Worm (Caenorhabditis elegans): ENCODE data around the gene F41E6.7.

The F41E6.7 gene

DNA sequence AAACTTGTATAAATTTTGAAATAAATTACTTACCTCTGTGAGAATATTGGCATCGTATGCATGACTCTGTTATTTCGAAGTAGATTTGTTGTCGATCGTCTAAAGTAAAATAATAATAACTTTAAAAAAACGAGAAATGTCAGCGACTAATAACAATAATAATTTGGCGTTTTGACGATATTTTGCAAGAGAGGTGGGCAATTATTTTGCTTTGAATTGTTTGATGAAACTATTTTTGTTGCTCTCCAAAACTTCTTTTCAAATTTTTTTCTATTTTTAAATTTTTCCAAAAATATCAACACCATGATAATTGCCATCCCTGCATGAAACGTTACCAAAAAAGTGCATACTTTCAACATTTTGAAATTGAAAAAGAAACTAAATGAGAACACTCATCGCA, at the start of gene F41E6.7:
Gene F41E6.7, minus strand, starts transcription at position 101 of the 400 bp plus-strand sequence.
- no peak for TF ChIP-seq unc-62 (GFP tag; optimal IDR thresholded peaks at IDR 0.05)

DNA sequence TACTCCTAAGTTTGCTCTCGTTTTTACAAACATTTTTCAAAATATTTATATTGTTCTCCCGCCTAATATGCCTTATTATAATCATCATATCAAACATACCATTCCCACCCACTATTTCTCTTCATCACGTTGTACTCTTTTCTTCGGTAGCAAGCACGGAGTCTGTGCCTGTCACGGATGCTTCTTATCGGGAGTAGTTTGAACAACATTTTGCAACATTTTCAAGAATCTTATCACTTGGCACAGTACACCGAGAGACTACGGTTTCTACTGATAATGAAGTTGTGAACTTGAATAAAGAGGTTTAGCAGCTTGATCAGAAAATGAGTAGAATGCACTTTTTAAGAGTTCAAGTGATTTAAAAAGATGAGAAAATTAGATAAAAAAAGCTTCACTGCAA, 49.2 kb upstream of the F41E6.7 start:
- no peak for TF ChIP-seq unc-62 (GFP tag; optimal IDR thresholded peaks at IDR 0.05)

DNA sequence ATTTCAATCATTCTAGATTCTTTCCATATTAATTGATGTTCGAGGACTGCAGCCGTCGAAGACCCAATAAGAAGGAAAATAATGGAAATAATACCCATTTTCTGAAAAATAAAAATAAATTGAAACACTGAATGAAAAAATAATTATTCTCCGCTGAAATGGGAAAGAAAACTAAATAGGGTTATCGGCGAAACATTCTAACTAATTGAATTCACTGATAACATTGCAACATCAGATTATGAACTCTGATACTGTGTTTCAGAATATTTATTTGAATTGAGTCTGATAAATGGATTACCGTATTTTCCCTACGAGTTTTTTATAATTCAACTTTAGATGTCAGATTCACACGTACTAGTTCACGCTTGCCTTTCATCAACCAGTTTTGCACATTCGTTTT, 44.0 kb upstream of the F41E6.7 start, which contains the start of gene asp-13:
Gene asp-13, minus strand, starts transcription at position 101 of the 400 bp plus-strand sequence.
- no peak for TF ChIP-seq unc-62 (GFP tag; optimal IDR thresholded peaks at IDR 0.05)

DNA sequence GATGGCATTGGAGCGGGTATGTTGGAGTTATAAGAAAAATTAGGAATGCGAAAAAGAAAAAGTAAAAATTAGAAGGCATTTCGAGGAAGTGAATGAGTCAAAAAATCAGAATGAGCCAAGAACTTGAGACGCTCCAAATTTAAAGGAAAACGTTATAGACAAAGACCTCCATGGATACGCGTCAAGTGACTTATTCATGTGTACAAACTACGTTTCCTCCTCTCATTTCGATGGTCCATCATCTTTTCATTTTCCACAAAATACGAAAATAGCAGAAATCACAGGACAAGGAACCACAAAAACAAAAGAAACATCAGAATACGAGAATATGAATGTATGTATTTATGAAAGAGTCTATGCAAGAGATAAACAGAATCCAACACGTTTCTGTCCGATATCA, 42.2 kb upstream of the F41E6.7 start, which contains the start of gene F28A12.3:
Gene F28A12.3, minus strand, starts transcription at position 101 of the 400 bp plus-strand sequence.
- TF ChIP-seq unc-62 (GFP tag; optimal IDR thresholded peaks at IDR 0.05): no peak

DNA sequence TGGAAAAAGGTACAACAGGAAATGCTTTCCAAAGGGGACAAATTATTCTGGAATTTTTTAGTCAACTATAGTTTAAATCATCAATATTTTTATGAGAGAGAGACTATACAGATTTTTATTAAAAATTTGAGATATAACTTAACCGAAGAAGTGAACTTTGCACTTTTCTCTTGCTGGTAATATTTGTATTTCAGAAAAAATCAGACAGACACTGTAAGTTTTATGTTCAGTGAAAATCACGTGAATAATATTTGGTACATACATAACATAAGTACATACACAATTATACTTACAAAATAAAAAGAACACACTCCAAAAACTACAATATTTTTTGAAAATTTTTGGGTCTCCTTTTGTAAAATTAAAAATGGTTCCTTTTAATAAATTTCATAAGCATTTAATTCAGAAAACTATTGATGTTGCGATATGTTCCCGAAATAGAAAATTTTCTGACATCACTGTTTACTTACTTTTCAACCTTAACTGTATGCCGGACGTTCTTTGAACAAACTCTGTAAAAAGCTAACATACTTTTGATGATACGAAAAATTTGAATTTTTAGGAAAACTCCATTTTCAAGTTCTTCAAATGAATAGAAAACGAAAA, 38.7 kb upstream of the F41E6.7 start, which contains the start of the genes F28A12.10 and acd-4:
Gene F28A12.10, minus strand, starts transcription at position 101 of the 606 bp plus-strand sequence.
Gene acd-4, plus strand, starts transcription at position 556 of the 606 bp plus-strand sequence.
- TF ChIP-seq unc-62 (GFP tag; optimal IDR thresholded peaks at IDR 0.05): no peak

DNA sequence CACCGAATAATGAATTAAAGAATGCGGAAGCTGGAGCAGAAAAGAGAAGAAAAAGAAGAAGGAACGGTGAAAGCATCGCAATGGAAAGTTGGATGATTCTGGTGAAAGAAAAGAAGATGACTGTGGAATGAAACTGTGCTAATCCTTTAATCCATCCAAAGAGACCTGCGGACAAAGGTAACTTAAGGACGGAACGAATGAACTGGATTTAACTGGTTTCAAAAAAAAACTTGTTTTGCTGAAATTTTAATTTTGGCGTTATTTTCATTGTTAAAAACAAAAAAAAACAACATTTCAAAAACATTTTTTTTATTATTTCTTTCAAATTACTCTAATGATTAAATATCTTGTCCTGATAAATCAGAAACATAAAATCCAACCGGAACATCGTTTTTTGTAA, 37.8 kb upstream of the F41E6.7 start, which contains the start of gene grl-12:
Gene grl-12, minus strand, starts transcription at position 101 of the 400 bp plus-strand sequence.
- TF ChIP-seq unc-62 (GFP tag; optimal IDR thresholded peaks at IDR 0.05): no peak

DNA sequence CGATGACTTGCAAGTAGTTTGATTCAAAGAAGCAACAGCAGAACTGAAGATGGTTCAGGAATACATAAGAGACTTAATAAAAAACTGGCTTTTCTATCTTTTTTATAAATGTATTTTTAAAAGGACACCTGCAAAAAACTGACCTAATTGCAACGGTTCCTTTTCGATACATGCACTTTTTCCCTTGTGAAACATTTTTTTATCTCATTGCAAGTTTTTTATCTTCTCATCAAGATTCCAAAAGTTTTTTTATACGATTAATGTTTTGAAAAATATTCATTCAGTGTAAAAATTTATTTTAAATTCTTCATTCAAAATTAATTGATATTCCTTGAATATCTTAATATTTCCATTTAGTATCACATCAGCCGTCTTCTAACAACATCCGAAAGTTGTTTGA, 36.5 kb upstream of the F41E6.7 start, which contains the start of gene oac-29:
Gene oac-29, minus strand, starts transcription at position 101 of the 400 bp plus-strand sequence.
- no peak for TF ChIP-seq unc-62 (GFP tag; optimal IDR thresholded peaks at IDR 0.05)

DNA sequence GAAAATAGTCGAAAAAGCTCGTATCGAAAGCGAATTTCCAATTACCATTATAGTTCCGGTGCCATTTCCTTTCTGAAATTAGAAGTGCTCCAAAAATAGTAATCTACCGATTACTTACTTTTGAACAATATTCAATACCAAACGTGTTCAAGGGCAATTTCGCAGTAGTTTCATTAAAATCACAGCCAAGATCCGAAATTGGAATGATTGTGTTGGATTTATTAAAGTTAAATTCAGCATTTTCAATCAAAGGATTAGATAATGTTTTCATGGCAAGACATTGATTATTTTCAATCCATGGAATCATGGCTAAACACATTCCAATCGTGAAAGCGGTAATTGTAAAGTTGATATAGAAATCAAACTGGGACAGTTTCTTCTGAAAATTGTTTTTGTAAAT, 33.7 kb upstream of the F41E6.7 start:
- no peak for TF ChIP-seq unc-62 (GFP tag; optimal IDR thresholded peaks at IDR 0.05)

DNA sequence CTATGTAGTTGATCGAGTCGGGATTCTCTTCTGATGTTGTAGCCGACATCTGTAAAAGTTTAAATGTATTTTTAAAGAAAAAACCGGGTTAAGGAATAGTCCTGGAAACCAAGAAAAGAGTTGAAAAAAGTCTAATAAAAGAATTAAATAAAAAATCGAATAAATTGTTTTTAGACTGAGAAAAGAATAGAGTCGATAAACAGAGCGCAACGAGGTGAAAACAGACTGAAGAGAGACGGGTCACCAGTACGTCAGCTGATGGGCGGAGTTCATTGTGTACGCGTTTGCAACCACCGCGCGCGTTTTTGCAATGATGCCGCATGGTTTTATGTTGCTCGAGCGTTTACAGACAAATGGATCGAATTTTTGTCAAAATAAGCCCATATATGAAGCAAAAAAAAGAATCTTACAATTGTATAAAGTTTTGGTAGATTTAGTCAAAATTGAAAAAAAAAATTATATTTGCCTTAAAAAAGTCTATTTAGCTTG, 32.2 kb upstream of the F41E6.7 start, which contains the start of gene atg-18:
Gene atg-18, minus strand, starts transcription at position 51 of the 489 bp plus-strand sequence.
- no peak for TF ChIP-seq unc-62 (GFP tag; optimal IDR thresholded peaks at IDR 0.05)

DNA sequence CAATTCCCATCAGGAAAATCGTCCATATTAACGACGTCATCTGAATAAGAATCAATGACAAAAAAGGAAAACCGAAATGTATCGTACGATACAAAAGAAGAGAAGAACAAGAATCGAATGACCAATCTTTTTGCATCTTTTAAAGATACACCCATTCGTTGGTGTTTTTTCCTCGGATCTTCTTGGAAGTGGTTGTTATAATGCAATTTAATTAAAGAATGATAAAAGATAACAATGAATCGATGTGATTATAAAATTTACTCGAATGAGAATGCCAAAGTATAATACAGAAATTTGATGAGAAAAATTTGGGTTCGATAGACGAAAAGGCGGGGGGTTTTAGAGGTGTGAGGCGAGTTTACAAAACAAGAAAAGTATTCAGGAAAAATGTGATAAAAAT, 29.9 kb upstream of the F41E6.7 start, which contains the start of gene F41E6.12:
Gene F41E6.12, minus strand, starts transcription at position 101 of the 400 bp plus-strand sequence.
- TF ChIP-seq unc-62 (GFP tag; optimal IDR thresholded peaks at IDR 0.05): no peak

DNA sequence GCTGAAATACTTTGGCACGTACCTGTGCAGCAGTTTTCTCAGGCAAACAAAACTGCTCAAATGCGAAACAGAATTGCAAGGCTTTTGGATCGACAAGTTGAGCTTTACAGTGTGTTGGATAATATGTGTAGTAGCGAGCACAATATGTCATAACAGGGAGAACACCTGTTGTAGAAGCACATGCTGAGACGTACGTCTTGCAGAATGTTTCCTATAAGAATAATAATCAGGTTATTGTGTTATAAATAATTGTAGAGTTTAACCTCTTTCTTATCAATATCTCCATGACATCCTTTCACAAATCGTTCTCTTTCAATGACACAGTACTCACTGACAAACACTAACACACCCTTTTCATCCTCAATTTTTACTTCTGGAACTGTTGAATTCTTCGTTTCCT, 28.5 kb upstream of the F41E6.7 start:
- no peak for TF ChIP-seq unc-62 (GFP tag; optimal IDR thresholded peaks at IDR 0.05)

DNA sequence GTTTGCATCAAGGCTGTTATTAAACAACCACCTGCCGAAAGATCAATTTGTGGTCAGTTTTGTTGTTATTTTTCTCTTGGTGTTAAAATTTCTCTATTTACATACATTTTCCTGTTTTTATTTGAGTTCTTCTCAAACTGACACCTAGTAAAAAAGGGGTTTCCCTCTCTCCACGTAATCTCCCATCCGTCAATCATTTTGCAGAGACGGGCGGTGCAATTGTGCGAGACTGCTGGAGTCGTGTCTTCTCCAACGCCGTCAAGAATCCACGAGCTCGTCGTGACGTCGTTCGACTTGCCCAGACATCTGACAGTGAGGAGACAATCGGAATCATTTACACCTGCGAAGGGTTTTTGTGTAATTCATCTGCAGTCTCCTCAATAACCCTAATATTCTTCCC, 27.3 kb upstream of the F41E6.7 start:
- no peak for TF ChIP-seq unc-62 (GFP tag; optimal IDR thresholded peaks at IDR 0.05)

DNA sequence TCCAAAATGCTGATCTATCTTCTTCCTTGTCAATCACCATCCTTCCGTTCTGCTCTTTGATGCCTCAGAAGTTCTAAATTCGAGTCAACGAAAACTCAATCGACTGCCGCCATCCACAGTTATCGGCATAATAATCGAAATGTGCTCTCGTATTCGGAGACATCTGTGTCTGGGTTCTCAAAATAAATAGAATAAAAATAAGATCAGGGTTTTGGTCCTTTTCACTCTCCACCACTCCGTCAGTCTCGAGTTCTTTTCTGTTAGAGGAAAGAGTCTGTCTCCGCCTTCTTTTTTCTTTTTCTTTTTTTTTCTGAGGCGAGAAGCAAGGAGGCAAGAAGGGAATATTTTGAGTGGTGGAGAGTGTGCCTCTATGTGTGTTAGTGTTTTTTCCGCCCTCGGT, 24.7 kb upstream of the F41E6.7 start, which contains the start of gene F41E6.17:
Gene F41E6.17, plus strand, starts transcription at position 348 of the 400 bp plus-strand sequence.
- no peak for TF ChIP-seq unc-62 (GFP tag; optimal IDR thresholded peaks at IDR 0.05)

DNA sequence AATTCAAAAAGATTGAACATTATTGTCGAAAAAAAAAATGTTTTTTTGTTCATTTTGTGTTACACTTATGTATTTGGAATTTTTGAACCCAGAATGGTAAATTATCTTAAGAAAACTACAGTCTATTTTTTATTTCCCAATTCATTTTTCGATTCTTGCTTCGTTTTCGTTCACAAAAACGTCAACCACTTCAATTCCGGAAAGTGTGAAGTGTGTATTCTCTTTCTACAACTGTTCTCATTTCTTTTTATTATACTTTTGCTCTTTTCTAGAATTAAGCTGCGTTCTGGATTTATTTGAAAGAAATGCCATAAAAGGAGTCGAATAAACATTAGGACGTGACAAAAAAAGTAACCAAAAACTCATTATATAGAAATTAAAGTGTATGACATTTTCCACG, 23.2 kb upstream of the F41E6.7 start, which contains the start of gene F41E6.1:
Gene F41E6.1, plus strand, starts transcription at position 301 of the 400 bp plus-strand sequence.
- TF ChIP-seq unc-62 (GFP tag; optimal IDR thresholded peaks at IDR 0.05): no peak

DNA sequence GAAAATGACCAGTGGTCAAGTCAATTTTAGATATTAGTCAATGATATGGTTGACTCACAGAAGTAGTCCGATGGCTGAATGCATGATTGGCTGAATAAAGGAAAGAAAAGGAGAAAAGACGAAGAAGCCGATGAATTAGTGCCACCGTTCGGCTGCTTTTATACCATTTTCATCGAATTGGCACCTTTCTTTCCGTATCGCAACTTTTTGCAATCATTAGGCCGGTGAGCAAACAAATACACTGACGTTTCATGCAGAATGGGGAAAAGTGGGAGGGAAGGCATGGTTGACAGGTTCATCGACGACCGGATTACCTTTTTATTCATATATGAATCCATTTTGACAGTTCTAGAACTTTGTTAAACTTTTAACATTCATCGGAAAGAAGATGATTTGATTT, 22.1 kb upstream of the F41E6.7 start, which contains the start of gene idpc-2:
Gene idpc-2, minus strand, starts transcription at position 101 of the 400 bp plus-strand sequence.
- TF ChIP-seq unc-62 (GFP tag; optimal IDR thresholded peaks at IDR 0.05): no peak

DNA sequence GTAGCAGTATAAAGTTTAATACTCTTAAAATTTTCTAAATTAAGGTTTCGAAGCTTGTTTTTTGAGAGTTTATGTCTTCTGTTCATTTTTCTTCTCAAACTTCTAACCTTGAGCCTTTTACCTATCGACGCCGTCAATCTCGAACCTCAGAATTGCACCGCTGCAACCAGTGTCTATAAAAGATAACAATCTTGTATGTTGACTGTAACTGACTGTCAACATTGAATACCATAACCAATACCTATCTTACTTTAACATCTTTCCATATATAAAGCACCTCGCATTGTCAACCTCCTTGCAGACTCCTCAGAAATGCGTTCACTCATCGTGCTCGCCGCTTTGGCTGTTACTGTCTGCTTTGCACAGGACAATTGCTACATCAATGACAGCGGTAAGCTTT, 19.6 kb upstream of the F41E6.7 start, which contains the start of gene grd-5:
Gene grd-5, plus strand, starts transcription at position 295 of the 400 bp plus-strand sequence.
- TF ChIP-seq unc-62 (GFP tag; optimal IDR thresholded peaks at IDR 0.05): no peak

DNA sequence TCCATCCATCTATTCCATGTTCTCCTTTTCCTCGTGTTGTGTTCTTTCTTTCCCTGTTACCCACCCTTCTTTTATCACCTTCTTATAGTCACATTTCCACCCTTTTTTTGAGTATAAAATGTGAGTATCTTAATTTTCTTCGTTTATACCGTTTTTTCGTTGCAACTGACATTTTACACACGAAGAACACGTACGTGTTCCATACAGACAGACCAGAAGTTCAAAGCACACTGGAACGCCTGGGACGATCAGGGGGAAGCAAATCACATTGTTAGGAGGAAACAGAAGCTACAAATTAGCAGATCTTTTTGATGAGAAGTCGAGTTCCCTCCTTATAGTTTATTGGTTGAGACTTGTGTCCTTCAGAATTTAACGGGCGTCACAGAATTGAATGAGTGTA, 16.6 kb upstream of the F41E6.7 start:
- TF ChIP-seq unc-62 (GFP tag; optimal IDR thresholded peaks at IDR 0.05): no peak

Measured in whole organism, dauer.